Fruit fly (Drosophila melanogaster) whole organism, prepupa: ENCODE data around the gene CG12480.

Experiments
- Blimp-1 ChIP-seq: fragments of 200-800 bp; sonication (Bioruptor generic); optimal IDR thresholded peaks from 3 replicates; lab custom pipeline; 2017; ENCODE audit warnings: missing biosample characterization, missing genetic modification characterization, mild to moderate bottlenecking, moderate library complexity, missing genetic modification reagents
- CG10669 ChIP-seq: fragments of 200-800 bp; sonication (Bioruptor generic); optimal IDR thresholded peaks from 3 replicates; lab custom pipeline; 2018; ENCODE audit warnings: missing biosample characterization, mild to moderate bottlenecking, missing genetic modification characterization, moderate library complexity
- CG11762 ChIP-seq: fragments of 200-800 bp; sonication (Bioruptor generic); optimal IDR thresholded peaks from 3 replicates; lab custom pipeline; 2016; ENCODE audit warnings: missing biosample characterization, missing genetic modification characterization; ENCODE audit not compliant: insufficient read depth
- CG11902 ChIP-seq: fragments of 200-800 bp; sonication (Bioruptor generic); optimal IDR thresholded peaks from 3 replicates; lab custom pipeline; 2016; ENCODE audit warnings: missing biosample characterization, missing genetic modification characterization
- CG15336 ChIP-seq: fragments of 200-800 bp; sonication (Bioruptor generic); IDR thresholded peaks from 2 replicates; pipeline ENCODE4 v1.3.6; 2022; ENCODE audit warnings: missing biosample characterization, missing genetic modification characterization
- CG3032 ChIP-seq: fragments of 200-800 bp; optimal IDR thresholded peaks from 2 replicates; lab custom pipeline; 2019; ENCODE audit warnings: missing biosample characterization, mild to moderate bottlenecking, missing genetic modification characterization, moderate library complexity
- CG34406 ChIP-seq: fragments of 200-800 bp; sonication (Bioruptor generic); optimal IDR thresholded peaks from 3 replicates; lab custom pipeline; 2016; ENCODE audit warnings: missing biosample characterization, missing genetic modification characterization
- CG6163 ChIP-seq: fragments of 200-800 bp; sonication (Bioruptor generic); IDR thresholded peaks from 3 replicates; pipeline ENCODE4 v1.3.6; 2022; ENCODE audit warnings: missing biosample characterization, missing genetic modification characterization
- CG6854 ChIP-seq: fragments of 200-800 bp; sonication (Bioruptor generic); optimal IDR thresholded peaks from 2 replicates; lab custom pipeline; 2017; ENCODE audit warnings: missing biosample characterization, mild to moderate bottlenecking, missing genetic modification characterization
- CG7368 ChIP-seq: fragments of 200-800 bp; sonication (Bioruptor generic); optimal IDR thresholded peaks from 3 replicates; lab custom pipeline; 2016; ENCODE audit warnings: missing biosample characterization, missing genetic modification characterization
- CG8119 ChIP-seq: fragments of 200-800 bp; sonication (Bioruptor generic); IDR thresholded peaks from 3 replicates; pipeline ENCODE4 v1.3.6; 2022; ENCODE audit warnings: missing biosample characterization, missing genetic modification characterization
- CG8319 ChIP-seq: fragments of 200-800 bp; sonication (Bioruptor generic); optimal IDR thresholded peaks from 3 replicates; lab custom pipeline; 2016; ENCODE audit warnings: missing biosample characterization, missing genetic modification characterization
- CG8632 ChIP-seq: fragments of 200-800 bp; sonication (Bioruptor generic); optimal IDR thresholded peaks from 3 replicates; lab custom pipeline; 2016; ENCODE audit warnings: missing biosample characterization, missing genetic modification characterization
- CG9139 ChIP-seq: fragments of 200-800 bp; sonication (Bioruptor generic); optimal IDR thresholded peaks from 3 replicates; lab custom pipeline; 2017; ENCODE audit warnings: missing biosample characterization, mild to moderate bottlenecking, missing genetic modification characterization
- Eip75B ChIP-seq: fragments of 200-800 bp; sonication (Bioruptor generic); optimal IDR thresholded peaks from 3 replicates; lab custom pipeline; 2016; ENCODE audit warnings: missing biosample characterization, missing genetic modification characterization
- Eip78C ChIP-seq: fragments of 200-800 bp; sonication (Bioruptor generic); peaks from one replicate; lab custom pipeline; 2016; ENCODE audit warnings: missing biosample characterization, missing genetic modification characterization
- Eip93F ChIP-seq: fragments of 200-800 bp; sonication (Bioruptor generic); optimal IDR thresholded peaks from 2 replicates; lab custom pipeline; 2016; ENCODE audit warnings: missing biosample characterization, mild to moderate bottlenecking, missing genetic modification characterization
- Ets21C ChIP-seq: fragments of 200-800 bp; sonication (Bioruptor generic); optimal IDR thresholded peaks from 3 replicates; lab custom pipeline; 2016; ENCODE audit warnings: missing biosample characterization, missing genetic modification characterization
- Gug ChIP-seq: fragments of 200-800 bp; sonication (Bioruptor generic); IDR thresholded peaks from 2 replicates; pipeline ENCODE4 v1.3.6; 2022; ENCODE audit warnings: missing biosample characterization, missing genetic modification characterization
- Hr39 ChIP-seq: fragments of 200-800 bp; sonication (Bioruptor generic); optimal IDR thresholded peaks from 2 replicates; lab custom pipeline; 2016; ENCODE audit warnings: missing biosample characterization, missing genetic modification characterization
- Hr4 ChIP-seq: fragments of 200-800 bp; sonication (Bioruptor generic); optimal IDR thresholded peaks from 3 replicates; lab custom pipeline; 2016; ENCODE audit warnings: missing biosample characterization, missing genetic modification characterization
- Lpt ChIP-seq: fragments of 200-800 bp; sonication (Bioruptor generic); optimal IDR thresholded peaks from 3 replicates; lab custom pipeline; 2016; ENCODE audit warnings: missing biosample characterization, missing genetic modification characterization
- Met ChIP-seq: fragments of 200-800 bp; sonication (Bioruptor generic); optimal IDR thresholded peaks from 3 replicates; lab custom pipeline; 2016; ENCODE audit warnings: missing biosample characterization, missing genetic modification characterization
- Smox ChIP-seq: fragments of 200-800 bp; sonication (Bioruptor generic); optimal IDR thresholded peaks from 3 replicates; lab custom pipeline; 2016; ENCODE audit warnings: missing biosample characterization, missing genetic modification characterization
- Sox102F ChIP-seq: fragments of 200-800 bp; sonication (Bioruptor generic); optimal IDR thresholded peaks from 2 replicates; lab custom pipeline; 2016; ENCODE audit warnings: missing biosample characterization, mild to moderate bottlenecking, missing genetic modification characterization
- Sox15 ChIP-seq: fragments of 200-800 bp; sonication (Bioruptor generic); optimal IDR thresholded peaks from 3 replicates; lab custom pipeline; 2016; ENCODE audit warnings: missing biosample characterization, missing genetic modification characterization
- achi ChIP-seq: fragments of 200-800 bp; sonication (Bioruptor generic); optimal IDR thresholded peaks from 3 replicates; lab custom pipeline; 2016; ENCODE audit warnings: missing biosample characterization, missing genetic modification characterization
- cyc ChIP-seq: fragments of 200-800 bp; sonication (Bioruptor generic); optimal IDR thresholded peaks from 3 replicates; lab custom pipeline; 2016; ENCODE audit warnings: missing biosample characterization, missing genetic modification characterization
- eg ChIP-seq: fragments of 200-800 bp; sonication (Bioruptor generic); IDR thresholded peaks from 3 replicates; pipeline ENCODE4 v1.3.6; 2022; ENCODE audit warnings: missing biosample characterization, missing genetic modification characterization
- esn ChIP-seq: fragments of 200-800 bp; sonication (Bioruptor generic); optimal IDR thresholded peaks from 2 replicates; lab custom pipeline; 2016; ENCODE audit warnings: missing biosample characterization, mild to moderate bottlenecking, missing genetic modification characterization, moderate library complexity
- fd59A ChIP-seq: fragments of 200-800 bp; sonication (Bioruptor generic); optimal IDR thresholded peaks from 2 replicates; lab custom pipeline; 2017; ENCODE audit warnings: missing biosample characterization, mild to moderate bottlenecking, missing genetic modification characterization, missing genetic modification reagents
- lz ChIP-seq: fragments of 200-800 bp; sonication (Bioruptor generic); optimal IDR thresholded peaks from 3 replicates; lab custom pipeline; 2016; ENCODE audit warnings: missing biosample characterization, missing genetic modification characterization
- net ChIP-seq: fragments of 200-800 bp; sonication (Bioruptor generic); optimal IDR thresholded peaks from 3 replicates; lab custom pipeline; 2016; ENCODE audit warnings: missing biosample characterization, missing genetic modification characterization
- salr ChIP-seq, 2 experiments: fragments of 200-800 bp; sonication (Bioruptor generic); optimal IDR thresholded peaks; 3 replicates each; lab custom pipeline; 2016 to 2018; ENCODE audit warnings: missing biosample characterization in 2 of 2, missing genetic modification characterization in 2 of 2, mild to moderate bottlenecking in 1 of 2
- ss ChIP-seq, 2 experiments: fragments of 200-800 bp; sonication (Bioruptor generic); optimal IDR thresholded peaks; 2 replicates in 1 of 2; 3 replicates in 1 of 2; lab custom pipeline; 2017 to 2018; ENCODE audit warnings: mild to moderate bottlenecking in 2 of 2, missing biosample characterization in 2 of 2, missing genetic modification characterization in 2 of 2, moderate library complexity in 1 of 2
- svp ChIP-seq: fragments of 200-800 bp; sonication (Bioruptor generic); peaks from one replicate; lab custom pipeline; 2016; ENCODE audit warnings: missing biosample characterization, missing genetic modification characterization
- topi ChIP-seq: fragments of 200-800 bp; sonication (Bioruptor generic); optimal IDR thresholded peaks from 3 replicates; lab custom pipeline; 2016; ENCODE audit warnings: missing biosample characterization, missing genetic modification characterization
- vri ChIP-seq: fragments of 200-800 bp; sonication (Bioruptor generic); optimal IDR thresholded peaks from 3 replicates; lab custom pipeline; 2016; ENCODE audit warnings: missing biosample characterization, mild to moderate bottlenecking, missing genetic modification characterization

CG12480 gene

dm6 chrX:14184062-14184611, 14.7 kb downstream of the CG12480 start, which contains the start of gene CG32603:
TSS of gene CG32603 (plus strand) at chrX:14184561.
- TF ChIP-seq net (GFP tag; lab: Kevin White, UChicago) (no peak), CG9139 (GFP tag; lab: Kevin White, UChicago) (no peak), Gug (GFP tag; lab: Robert Waterston, UW) (no peak), Eip78C (GFP tag; lab: Kevin White, UChicago) (no peak), Smox (GFP tag; lab: Kevin White, UChicago) (no peak)

dm6 chrX:14186953-14187352, 17.6 kb downstream of the CG12480 start, which contains the start of gene CG12481:
TSS of gene CG12481 (plus strand) at chrX:14187253.
- TF ChIP-seq Ets21C (GFP tag; lab: Kevin White, UChicago) (no peak), Blimp-1 (no peak), Sox15 (GFP tag; lab: Kevin White, UChicago) (no peak), lz (GFP tag; lab: Kevin White, UChicago) (no peak), Lpt (GFP tag; lab: Kevin White, UChicago) (no peak), Eip75B (GFP tag; lab: Kevin White, UChicago) (no peak), cyc (GFP tag; lab: Kevin White, UChicago) (no peak), eg (GFP tag; lab: Robert Waterston, UW) (no peak), vri (GFP tag; lab: Kevin White, UChicago) (no peak), CG6854 (GFP tag; lab: Kevin White, UChicago) (no peak), CG11762 (GFP tag; lab: Kevin White, UChicago) (no peak), Hr4 (GFP tag; lab: Kevin White, UChicago) (no peak), CG3032 (tag; lab: Kevin White, UChicago) (no peak), Sox102F (no peak), Eip93F (GFP tag; lab: Kevin White, UChicago) (no peak), ss (GFP tag; optimal IDR thresholded peaks at IDR 0.05; lab: Kevin White, UChicago) (no peak), CG15336 (GFP tag; lab: Robert Waterston, UW) (no peak), Hr39 (GFP tag; lab: Kevin White, UChicago) (no peak), salr (GFP tag; optimal IDR thresholded peaks at IDR 0.05; lab: Kevin White, UChicago) (no peak), CG10669 (GFP tag; lab: Kevin White, UChicago) (no peak)

DNA sequence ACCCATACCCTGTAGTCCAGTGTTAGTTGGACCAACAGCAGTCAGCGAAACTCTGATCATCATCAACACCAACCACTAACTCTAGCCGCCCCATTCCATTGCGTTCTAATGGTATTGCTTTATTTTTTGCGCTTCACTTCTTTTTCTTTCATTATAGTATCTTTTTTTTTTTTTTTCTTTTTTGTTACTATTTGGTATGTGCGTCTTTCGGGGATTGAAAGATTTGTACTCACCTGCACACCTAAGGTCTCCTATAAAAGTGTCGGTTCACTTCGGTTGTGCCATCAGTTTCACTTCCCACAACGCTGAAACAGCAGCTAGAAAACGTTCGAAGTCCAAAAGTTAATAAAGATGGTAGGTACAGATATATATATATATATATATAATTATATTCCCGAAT, 19.8 kb downstream of the CG12480 start, which contains the start of gene CG11585:
Gene CG11585 (plus strand): TSS at position 301 of the 400 bp plus-strand sequence.
- TF ChIP-seq lz (GFP tag; lab: Kevin White, UChicago) (no peak), Hr39 (GFP tag; lab: Kevin White, UChicago) (no peak), CG34406 (GFP tag; lab: Kevin White, UChicago) (no peak), achi (GFP tag; lab: Kevin White, UChicago) (no peak), CG11902 (GFP tag; lab: Kevin White, UChicago) (no peak), CG8319 (GFP tag; lab: Kevin White, UChicago) (no peak), CG6163 (GFP tag; lab: Robert Waterston, UW) (no peak)

dm6 chrX:14191918-14192317, 22.5 kb downstream of the CG12480 start, which contains the start of gene CG13403:
TSS of gene CG13403 (minus strand) at chrX:14192018.
- TF ChIP-seq Met (GFP tag; lab: Kevin White, UChicago) (no peak), topi (GFP tag; lab: Kevin White, UChicago) (no peak), CG7368 (GFP tag; lab: Kevin White, UChicago) (no peak), CG8319 (GFP tag; lab: Kevin White, UChicago) (no peak), fd59A (GFP tag; lab: Kevin White, UChicago) (no peak), CG8119 (GFP tag; lab: Robert Waterston, UW) (no peak), Hr39 (GFP tag; lab: Kevin White, UChicago) (no peak), vri (GFP tag; lab: Kevin White, UChicago) (no peak), salr (GFP tag; optimal IDR thresholded peaks at IDR 0.05; lab: Kevin White, UChicago) (no peak), svp (GFP tag; lab: Kevin White, UChicago) (no peak), Ets21C (GFP tag; lab: Kevin White, UChicago) (no peak), esn (GFP tag; lab: Kevin White, UChicago) (no peak), net (GFP tag; lab: Kevin White, UChicago) (no peak), CG8632 (GFP tag; lab: Kevin White, UChicago) (no peak), CG10669 (GFP tag; lab: Kevin White, UChicago) (no peak)
- TF ChIP-seq, all 60 proteins: peak for 0
